Worm (Caenorhabditis elegans): ENCODE data around the gene T02H6.4.

- no peak for TF ChIP-seq jun-1 (tag; optimal IDR thresholded peaks at IDR 0.05)
- TF ChIP-seq sea-2 (GFP tag; optimal IDR thresholded peaks at IDR 0.05), result no peak
- no peak for TF ChIP-seq fkh-10 (GFP tag; optimal IDR thresholded peaks at IDR 0.05)
- TF ChIP-seq ceh-28 (tag; optimal IDR thresholded peaks at IDR 0.05), result no peak
- no peak for TF ChIP-seq mdl-1 (tag; optimal IDR thresholded peaks at IDR 0.05)
- no peak for TF ChIP-seq lin-39 (tag; optimal IDR thresholded peaks at IDR 0.05)
- no peak for TF ChIP-seq unc-62 (GFP tag; optimal IDR thresholded peaks at IDR 0.05)
These were observed 5.0 kb upstream of the T02H6.4 start, which contains the start of gene T02H6.5 for ce11 chrII:684811-685210.

Measured in whole organism, L3 larva.